Worm (Caenorhabditis elegans): Measurements from ENCODE around the gene Y40B10B.1.

- no peak for TF ChIP-seq hmg-1.1 (GFP tag; IDR thresholded peaks at IDR 0.05)
- no peak for TF ChIP-seq fkh-10 (GFP tag; optimal IDR thresholded peaks at IDR 0.05)
- no peak for TF ChIP-seq ztf-11 (tag; optimal IDR thresholded peaks at IDR 0.05)
- TF ChIP-seq lin-13 (GFP tag; optimal IDR thresholded peaks at IDR 0.05): no peak
- no peak for TF ChIP-seq nhr-11 (tag; optimal IDR thresholded peaks at IDR 0.05)
- TF ChIP-seq snpc-4 (tag; optimal IDR thresholded peaks at IDR 0.05): no peak
- TF ChIP-seq dpl-1 (GFP tag; optimal IDR thresholded peaks at IDR 0.05): no peak
- no peak for TF ChIP-seq zfp-3 (GFP tag; conservative IDR thresholded peaks at IDR 0.05)
These were observed 7.5 kb upstream of the Y40B10B.1 start for ce11 chrV:1968809-1969208.

Data from whole organism, L4 larva.